Worm (Caenorhabditis elegans) whole organism, L4 larva: Measurements from ENCODE around the gene K01A6.8.

Source experiments
- F26F4.8 ChIP-seq: fragments of 200-800 bp; sonication (Bioruptor generic); conservative IDR thresholded peaks from 2 replicates; pipeline ENCODE4 v1.3.6; 2022; ENCODE audit warnings: missing genetic modification characterization, missing compliant biosample characterization
- F49E8.2 ChIP-seq: sonication (generic microtip); optimal IDR thresholded peaks from 2 replicates; lab custom pipeline; 2016; ENCODE audit warnings: missing compliant biosample characterization, mild to moderate bottlenecking, missing genetic modification characterization, borderline replicate concordance
- R02D3.7 ChIP-seq: fragments of 150-350 bp; sonication (generic microtip); optimal IDR thresholded peaks from 3 replicates; lab custom pipeline; 2014; ENCODE audit warnings: missing biosample characterization, missing genetic modification characterization
- Y5F2A.4 ChIP-seq: fragments of 200-800 bp; sonication (Bioruptor generic); optimal IDR thresholded peaks from 2 replicates; lab custom pipeline; 2018; ENCODE audit warnings: mild to moderate bottlenecking, missing genetic modification characterization, missing compliant biosample characterization
- aha-1 ChIP-seq: fragments of 150-350 bp; peaks from one replicate; lab custom pipeline; 2014; ENCODE audit warnings: missing biosample characterization, missing genetic modification characterization
- attf-4 ChIP-seq: sonication (generic microtip); optimal IDR thresholded peaks from 3 replicates; lab custom pipeline; 2017; ENCODE audit warnings: missing biosample characterization, missing genetic modification characterization
- ceh-44 ChIP-seq: fragments of 200-800 bp; sonication (Bioruptor generic); IDR thresholded peaks from 2 replicates; pipeline ENCODE4 v1.3.6; 2022; ENCODE audit warnings: missing genetic modification reagents, missing genetic modification characterization, missing compliant biosample characterization
- ceh-62 ChIP-seq: sonication (generic microtip); optimal IDR thresholded peaks from 2 replicates; lab custom pipeline; 2017; ENCODE audit warnings: missing biosample characterization, missing genetic modification characterization
- daf-19 ChIP-seq: fragments of 200-800 bp; sonication (Bioruptor generic); conservative IDR thresholded peaks from 2 replicates; pipeline ENCODE4 v1.3.6; 2022; ENCODE audit warnings: missing genetic modification characterization, missing compliant biosample characterization
- dmd-6 ChIP-seq: fragments of 200-800 bp; sonication (Bioruptor generic); IDR thresholded peaks from 2 replicates; pipeline ENCODE4 v1.3.6; 2022; ENCODE audit warnings: missing genetic modification reagents, missing genetic modification characterization, missing compliant biosample characterization
- dmd-9 ChIP-seq: fragments of 200-800 bp; sonication (Bioruptor generic); IDR thresholded peaks from 2 replicates; pipeline ENCODE4 v1.3.6; 2022; ENCODE audit warnings: missing genetic modification reagents, missing genetic modification characterization, missing compliant biosample characterization
- fkh-10 ChIP-seq: fragments of 150-350 bp; optimal IDR thresholded peaks from 2 replicates; lab custom pipeline; 2014; ENCODE audit warnings: missing biosample characterization, missing genetic modification reagents, missing genetic modification characterization
- hlh-30 ChIP-seq: sonication (generic microtip); optimal IDR thresholded peaks from 2 replicates; lab custom pipeline; 2017; ENCODE audit warnings: antibody characterized with exemption, mild to moderate bottlenecking, missing genetic modification characterization, missing compliant biosample characterization; ENCODE audit not compliant: insufficient read depth
- hmg-1.1 ChIP-seq: fragments of 200-800 bp; sonication (Bioruptor generic); IDR thresholded peaks from 2 replicates; pipeline ENCODE4 v1.3.6; 2022; ENCODE audit warnings: missing genetic modification reagents, missing genetic modification characterization, missing compliant biosample characterization
- lin-1 ChIP-seq: fragments of 200-800 bp; sonication (Bioruptor generic); IDR thresholded peaks from 2 replicates; pipeline ENCODE4 v1.3.6; 2022; ENCODE audit warnings: missing genetic modification reagents, missing genetic modification characterization, missing compliant biosample characterization
- lin-13 ChIP-seq: fragments of 150-350 bp; optimal IDR thresholded peaks from 2 replicates; lab custom pipeline; 2014; ENCODE audit warnings: missing biosample characterization, missing genetic modification reagents, missing genetic modification characterization
- lin-39 ChIP-seq: fragments of 150-350 bp; optimal IDR thresholded peaks from 2 replicates; lab custom pipeline; 2014; ENCODE audit warnings: missing biosample characterization, missing genetic modification reagents, missing genetic modification characterization
- lir-3 ChIP-seq: sonication (generic microtip); optimal IDR thresholded peaks from 2 replicates; lab custom pipeline; 2016; ENCODE audit warnings: mild to moderate bottlenecking, missing genetic modification characterization, missing compliant biosample characterization
- lsy-2 ChIP-seq, 2 experiments: fragments of 150-350 bp in 1 of 2; sonication (generic microtip) in 1 of 2; optimal IDR thresholded peaks; 2 replicates each; lab custom pipeline; 2014 to 2017; ENCODE audit warnings: missing biosample characterization in 2 of 2, missing genetic modification characterization in 2 of 2
- mes-2 ChIP-seq: sonication (generic microtip); optimal IDR thresholded peaks from 2 replicates; lab custom pipeline; 2016; ENCODE audit warnings: missing genotype, mild to moderate bottlenecking, missing genetic modification characterization, missing compliant biosample characterization; ENCODE audit not compliant: poor library complexity, severe bottlenecking
- mxl-2 ChIP-seq: fragments of 200-800 bp; sonication (Bioruptor generic); conservative IDR thresholded peaks from 2 replicates; pipeline ENCODE4 v1.3.6; 2022; ENCODE audit warnings: missing genetic modification reagents, missing genetic modification characterization, missing compliant biosample characterization
- mxl-3 ChIP-seq: fragments of 200-800 bp; sonication (Bioruptor generic); optimal IDR thresholded peaks from 2 replicates; lab custom pipeline; 2018; ENCODE audit warnings: mild to moderate bottlenecking, missing genetic modification characterization, missing compliant biosample characterization
- nhr-237 ChIP-seq: sonication (generic microtip); optimal IDR thresholded peaks from 2 replicates; lab custom pipeline; 2017; ENCODE audit warnings: missing biosample characterization, missing genetic modification characterization
- nhr-41 ChIP-seq: fragments of 200-800 bp; sonication (Bioruptor generic); IDR thresholded peaks from 2 replicates; pipeline ENCODE4 v1.3.6; 2022; ENCODE audit warnings: missing genetic modification reagents, missing genetic modification characterization, missing compliant biosample characterization
- nhr-42 ChIP-seq: fragments of 200-800 bp; sonication (Bioruptor generic); IDR thresholded peaks from 2 replicates; pipeline ENCODE4 v1.3.6; 2022; ENCODE audit warnings: missing genetic modification characterization, missing compliant biosample characterization
- saeg-2 ChIP-seq: fragments of 200-800 bp; sonication (Bioruptor generic); IDR thresholded peaks from 2 replicates; pipeline ENCODE4 v1.3.6; 2022; ENCODE audit warnings: missing genetic modification reagents, missing genetic modification characterization, missing compliant biosample characterization
- set-16 ChIP-seq: fragments of 200-800 bp; sonication (Bioruptor generic); IDR thresholded peaks from 2 replicates; pipeline ENCODE4 v1.3.6; 2022; ENCODE audit warnings: missing genetic modification reagents, missing genetic modification characterization, missing compliant biosample characterization
- skn-1 ChIP-seq: fragments of 150-350 bp; optimal IDR thresholded peaks from 2 replicates; lab custom pipeline; 2014; ENCODE audit warnings: missing biosample characterization, missing genetic modification characterization
- spr-1 ChIP-seq: sonication (generic microtip); optimal IDR thresholded peaks from 2 replicates; lab custom pipeline; 2016; ENCODE audit warnings: mild to moderate bottlenecking, missing genetic modification characterization, missing compliant biosample characterization
- tag-97 ChIP-seq: fragments of 200-800 bp; sonication (Bioruptor generic); IDR thresholded peaks from 2 replicates; pipeline ENCODE4 v1.3.6; 2022; ENCODE audit warnings: missing genetic modification characterization, missing compliant biosample characterization
- tra-1 ChIP-seq: fragments of 200-800 bp; sonication (Bioruptor generic); IDR thresholded peaks from 2 replicates; pipeline ENCODE4 v1.3.6; 2022; ENCODE audit warnings: missing genetic modification reagents, missing genetic modification characterization, missing compliant biosample characterization
- unc-39 ChIP-seq: sonication (generic microtip); optimal IDR thresholded peaks from 2 replicates; lab custom pipeline; 2017; ENCODE audit warnings: missing biosample characterization, missing genetic modification characterization
- unc-62 ChIP-seq, 3 experiments: fragments of 150-350 bp in 1 of 3; sonication (generic microtip); optimal IDR thresholded peaks in 2 of 3; peaks in 1 of 3; 1 replicate in 1 of 3; 2 replicates in 2 of 3; lab custom pipeline; 2014 to 2017; ENCODE audit warnings: missing biosample characterization in 3 of 3, missing genetic modification characterization in 3 of 3, missing genetic modification reagents in 3 of 3, missing genotype in 1 of 3
- zfp-2 ChIP-seq: sonication (generic microtip); optimal IDR thresholded peaks from 2 replicates; lab custom pipeline; 2016; ENCODE audit warnings: mild to moderate bottlenecking, missing genetic modification characterization, missing compliant biosample characterization
- zfp-3 ChIP-seq: fragments of 200-800 bp; sonication (Bioruptor generic); conservative IDR thresholded peaks from 2 replicates; pipeline ENCODE4 v1.3.6; 2022; ENCODE audit warnings: missing genetic modification reagents, missing genetic modification characterization, missing compliant biosample characterization

The K01A6.8 gene

ce11 chrIV:11692071-11692673 is 45.0 kb downstream of the K01A6.8 start (continued):
- TF ChIP-seq lsy-2 (tag; optimal IDR thresholded peaks at IDR 0.05; lab: Kevin White, UChicago) (peak; percentile 32 to 58), hlh-30 (peak; percentile 81), hmg-1.1 (GFP tag; lab: Robert Waterston, UW) (peak; percentile 85), dmd-9 (GFP tag; lab: Robert Waterston, UW) (no peak), zfp-2 (tag; lab: Kevin White, UChicago) (no peak), ceh-62 (tag; lab: Kevin White, UChicago) (no peak), F49E8.2 (tag; lab: Kevin White, UChicago) (no peak), mxl-3 (GFP tag; lab: Kevin White, UChicago) (peak; percentile 98), saeg-2 (GFP tag; lab: Robert Waterston, UW) (no peak), dmd-6 (GFP tag; lab: Robert Waterston, UW) (peak; percentile 86), mes-2 (tag; lab: Kevin White, UChicago) (peak; percentile 70), lir-3 (tag; lab: Kevin White, UChicago) (no peak), fkh-10 (GFP tag; lab: Kevin White, UChicago) (peak; percentile 69), Y5F2A.4 (no peak), set-16 (GFP tag; lab: Robert Waterston, UW) (peak; percentile 65), unc-39 (no peak), ceh-44 (GFP tag; lab: Robert Waterston, UW) (no peak), F26F4.8 (GFP tag; lab: Robert Waterston, UW) (no peak), mxl-2 (GFP tag; lab: Robert Waterston, UW) (no peak), lin-13 (GFP tag; lab: Kevin White, UChicago) (no peak), attf-4 (tag; lab: Kevin White, UChicago) (no peak), lin-1 (GFP tag; lab: Robert Waterston, UW) (no peak), lin-39 (no peak), R02D3.7 (tag; lab: Kevin White, UChicago) (no peak), tra-1 (peak; percentile 62; the same call in 1 of the 2 replicates), tag-97 (GFP tag; lab: Robert Waterston, UW) (no peak), nhr-237 (tag; lab: Kevin White, UChicago) (no peak), skn-1 (tag; lab: Kevin White, UChicago) (no peak), nhr-41 (GFP tag; lab: Robert Waterston, UW) (peak; percentile 58; the same call in 1 of the 2 replicates), zfp-3 (no peak), nhr-42 (GFP tag; lab: Robert Waterston, UW) (0 out of 2 replicates have a peak, but pooled peaks have one; percentile 55), spr-1 (peak; percentile 42), daf-19 (GFP tag; lab: Robert Waterston, UW) (no peak)

- TF ChIP-seq lir-3 (tag; lab: Kevin White, UChicago) (no peak), unc-62 (GFP tag; optimal IDR thresholded peaks at IDR 0.05 in 1 of 2; lab: Kevin White, UChicago) (peak in 1 of 2 experiments; percentile 20), unc-62 (tag; optimal IDR thresholded peaks at IDR 0.05; lab: Kevin White, UChicago) (no peak)
- TF ChIP-seq, all 104 proteins: peak for 1
Measured at ce11 chrIV:11691524-11691923, 45.6 kb downstream of the K01A6.8 start.

- no peak for TF ChIP-seq Y5F2A.4
- TF ChIP-seq aha-1: peak; percentile 86
- no peak for TF ChIP-seq fkh-10 (GFP tag; lab: Kevin White, UChicago)
Measured at ce11 chrIV:11690988-11691387, 46.2 kb downstream of the K01A6.8 start, which contains the start of gene let-60. TSS of gene let-60 (minus strand) at chrIV:11691088.
